Worm (Caenorhabditis elegans) whole organism, L4 larva: ENCODE measurements around the gene srh-180.

Experiments used
- F10B5.3 ChIP-seq: sonication (generic microtip); optimal IDR thresholded peaks from 2 replicates; lab custom pipeline; 2016; ENCODE audit warnings: mild to moderate bottlenecking, missing genetic modification characterization, missing compliant biosample characterization
- R02D3.7 ChIP-seq: fragments of 150-350 bp; sonication (generic microtip); optimal IDR thresholded peaks from 3 replicates; lab custom pipeline; 2014; ENCODE audit warnings: missing biosample characterization, missing genetic modification characterization
- Y48G9A.11 ChIP-seq: fragments of 200-800 bp; sonication (Bioruptor generic); IDR thresholded peaks from 2 replicates; pipeline ENCODE4 v1.3.6; 2022; ENCODE audit warnings: missing genetic modification reagents, missing genetic modification characterization, missing compliant biosample characterization
- aha-1 ChIP-seq: fragments of 150-350 bp; peaks from one replicate; lab custom pipeline; 2014; ENCODE audit warnings: missing biosample characterization, missing genetic modification characterization
- aly-2 ChIP-seq: sonication (generic microtip); optimal IDR thresholded peaks from 2 replicates; lab custom pipeline; 2018; ENCODE audit warnings: missing biosample characterization, missing genetic modification characterization
- arid-1 ChIP-seq: fragments of 200-800 bp; sonication (Bioruptor generic); conservative IDR thresholded peaks from 2 replicates; pipeline ENCODE4 v1.3.6; 2022; ENCODE audit warnings: missing genetic modification reagents, missing genetic modification characterization, missing compliant biosample characterization
- ceh-20 ChIP-seq: fragments of 200-800 bp; sonication (Bioruptor generic); IDR thresholded peaks from 2 replicates; pipeline ENCODE4 v1.3.6; 2022; ENCODE audit warnings: missing genetic modification reagents, missing genetic modification characterization, missing compliant biosample characterization
- ceh-28 ChIP-seq: fragments of 150-350 bp; optimal IDR thresholded peaks from 2 replicates; lab custom pipeline; 2014; ENCODE audit warnings: missing biosample characterization, missing genetic modification reagents, missing genetic modification characterization
- ceh-32 ChIP-seq: sonication (generic microtip); optimal IDR thresholded peaks from 2 replicates; lab custom pipeline; 2016; ENCODE audit warnings: mild to moderate bottlenecking, missing genetic modification characterization, missing compliant biosample characterization; ENCODE audit not compliant: poor library complexity
- cey-2 ChIP-seq: sonication (generic microtip); optimal IDR thresholded peaks from 3 replicates; lab custom pipeline; 2017; ENCODE audit warnings: missing genetic modification characterization, mild to moderate bottlenecking, missing compliant biosample characterization, antibody characterized with exemption, borderline replicate concordance; ENCODE audit not compliant: insufficient read depth
- ctbp-1 ChIP-seq: fragments of 200-800 bp; sonication (Bioruptor generic); IDR thresholded peaks from 2 replicates; pipeline ENCODE4 v1.3.6; 2022; ENCODE audit warnings: missing genetic modification reagents, missing genetic modification characterization, missing compliant biosample characterization
- daf-12 ChIP-seq: fragments of 150-350 bp; optimal IDR thresholded peaks from 2 replicates; lab custom pipeline; 2014; ENCODE audit warnings: missing biosample characterization, missing genetic modification reagents, missing genetic modification characterization
- daf-16 ChIP-seq, 3 experiments: sonication (generic microtip); optimal IDR thresholded peaks; 2 replicates each; lab custom pipeline; 2016 to 2017; ENCODE audit warnings: missing genetic modification characterization in 3 of 3, missing genetic modification reagents in 3 of 3, mild to moderate bottlenecking in 2 of 3, missing compliant biosample characterization in 2 of 3, missing biosample characterization in 1 of 3, moderate library complexity in 1 of 3
- daf-19 ChIP-seq: fragments of 200-800 bp; sonication (Bioruptor generic); conservative IDR thresholded peaks from 2 replicates; pipeline ENCODE4 v1.3.6; 2022; ENCODE audit warnings: missing genetic modification characterization, missing compliant biosample characterization
- dmd-6 ChIP-seq: fragments of 200-800 bp; sonication (Bioruptor generic); IDR thresholded peaks from 2 replicates; pipeline ENCODE4 v1.3.6; 2022; ENCODE audit warnings: missing genetic modification reagents, missing genetic modification characterization, missing compliant biosample characterization
- egl-27 ChIP-seq: sonication (generic microtip); optimal IDR thresholded peaks from 3 replicates; lab custom pipeline; 2017; ENCODE audit warnings: missing biosample characterization, missing genetic modification reagents, missing genetic modification characterization
- fos-1 ChIP-seq: fragments of 150-350 bp; optimal IDR thresholded peaks from 2 replicates; lab custom pipeline; 2014; ENCODE audit warnings: missing biosample characterization, missing genetic modification characterization
- hif-1 ChIP-seq, 2 experiments: sonication (generic microtip); optimal IDR thresholded peaks; 2 replicates each; lab custom pipeline; 2016 to 2017; ENCODE audit warnings: missing compliant biosample characterization in 2 of 2, missing genetic modification characterization in 2 of 2, missing genetic modification reagents in 2 of 2, missing genotype in 2 of 2, mild to moderate bottlenecking in 1 of 2
- hlh-11 ChIP-seq: fragments of 200-800 bp; sonication (Bioruptor generic); optimal IDR thresholded peaks from 2 replicates; lab custom pipeline; 2018; ENCODE audit warnings: mild to moderate bottlenecking, missing genetic modification characterization, missing compliant biosample characterization
- hlh-30 ChIP-seq: sonication (generic microtip); optimal IDR thresholded peaks from 2 replicates; lab custom pipeline; 2017; ENCODE audit warnings: antibody characterized with exemption, mild to moderate bottlenecking, missing genetic modification characterization, missing compliant biosample characterization; ENCODE audit not compliant: insufficient read depth
- lin-15B ChIP-seq: fragments of 150-350 bp; sonication (generic microtip); optimal IDR thresholded peaks from 3 replicates; lab custom pipeline; 2014; ENCODE audit warnings: missing biosample characterization, missing genetic modification characterization
- lin-38 ChIP-seq: fragments of 200-800 bp; sonication (Bioruptor generic); IDR thresholded peaks from 2 replicates; pipeline ENCODE4 v1.3.6; 2022; ENCODE audit warnings: missing genetic modification reagents, missing genetic modification characterization, missing compliant biosample characterization
- lir-3 ChIP-seq: sonication (generic microtip); optimal IDR thresholded peaks from 2 replicates; lab custom pipeline; 2016; ENCODE audit warnings: mild to moderate bottlenecking, missing genetic modification characterization, missing compliant biosample characterization
- lsy-2 ChIP-seq, 2 experiments: fragments of 150-350 bp in 1 of 2; sonication (generic microtip) in 1 of 2; optimal IDR thresholded peaks; 2 replicates each; lab custom pipeline; 2014 to 2017; ENCODE audit warnings: missing biosample characterization in 2 of 2, missing genetic modification characterization in 2 of 2
- madf-9 ChIP-seq: fragments of 200-800 bp; sonication (Bioruptor generic); conservative IDR thresholded peaks from 2 replicates; pipeline ENCODE4 v1.3.6; 2022; ENCODE audit warnings: missing genetic modification reagents, missing genetic modification characterization, missing compliant biosample characterization
- mdl-1 ChIP-seq, 2 experiments: fragments of 150-350 bp in 1 of 2; sonication (generic microtip) in 1 of 2; optimal IDR thresholded peaks; 2 replicates each; lab custom pipeline; 2014 to 2017; ENCODE audit warnings: missing biosample characterization in 2 of 2, missing genetic modification characterization in 2 of 2
- mxl-3 ChIP-seq: fragments of 200-800 bp; sonication (Bioruptor generic); optimal IDR thresholded peaks from 2 replicates; lab custom pipeline; 2018; ENCODE audit warnings: mild to moderate bottlenecking, missing genetic modification characterization, missing compliant biosample characterization
- nhr-11 ChIP-seq: fragments of 150-350 bp; optimal IDR thresholded peaks from 2 replicates; lab custom pipeline; 2014; ENCODE audit warnings: missing biosample characterization, missing genetic modification characterization
- nhr-111 ChIP-seq: fragments of 200-800 bp; sonication (Bioruptor generic); optimal IDR thresholded peaks from 2 replicates; lab custom pipeline; 2018; ENCODE audit warnings: mild to moderate bottlenecking, missing genetic modification characterization, missing compliant biosample characterization
- nhr-237 ChIP-seq: sonication (generic microtip); optimal IDR thresholded peaks from 2 replicates; lab custom pipeline; 2017; ENCODE audit warnings: missing biosample characterization, missing genetic modification characterization
- nhr-42 ChIP-seq: fragments of 200-800 bp; sonication (Bioruptor generic); IDR thresholded peaks from 2 replicates; pipeline ENCODE4 v1.3.6; 2022; ENCODE audit warnings: missing genetic modification characterization, missing compliant biosample characterization
- nhr-76 ChIP-seq: fragments of 150-350 bp; optimal IDR thresholded peaks from 2 replicates; lab custom pipeline; 2014; ENCODE audit warnings: missing biosample characterization, missing genetic modification characterization
- php-3 ChIP-seq: fragments of 200-800 bp; sonication (Bioruptor generic); IDR thresholded peaks from 2 replicates; pipeline ENCODE4 v1.3.6; 2022; ENCODE audit warnings: missing genetic modification reagents, missing genetic modification characterization, missing compliant biosample characterization
- pqm-1 ChIP-seq: sonication (generic microtip); optimal IDR thresholded peaks from 2 replicates; lab custom pipeline; 2017; ENCODE audit warnings: missing biosample characterization, missing genetic modification characterization
- rbr-2 ChIP-seq: sonication (generic microtip); optimal IDR thresholded peaks from 2 replicates; lab custom pipeline; 2016; ENCODE audit warnings: missing genotype, missing genetic modification characterization, missing compliant biosample characterization
- saeg-2 ChIP-seq: fragments of 200-800 bp; sonication (Bioruptor generic); IDR thresholded peaks from 2 replicates; pipeline ENCODE4 v1.3.6; 2022; ENCODE audit warnings: missing genetic modification reagents, missing genetic modification characterization, missing compliant biosample characterization
- set-16 ChIP-seq: fragments of 200-800 bp; sonication (Bioruptor generic); IDR thresholded peaks from 2 replicates; pipeline ENCODE4 v1.3.6; 2022; ENCODE audit warnings: missing genetic modification reagents, missing genetic modification characterization, missing compliant biosample characterization
- snpc-1.2 ChIP-seq: fragments of 200-800 bp; sonication (Bioruptor generic); IDR thresholded peaks from 2 replicates; pipeline ENCODE4 v1.3.6; 2022; ENCODE audit warnings: missing genetic modification reagents, missing genetic modification characterization, missing compliant biosample characterization
- snpc-4 ChIP-seq: fragments of 150-350 bp; optimal IDR thresholded peaks from 2 replicates; lab custom pipeline; 2014; ENCODE audit warnings: missing biosample characterization, missing genetic modification characterization
- spr-3 ChIP-seq: fragments of 200-800 bp; sonication (Bioruptor generic); optimal IDR thresholded peaks from 2 replicates; lab custom pipeline; 2018; ENCODE audit warnings: mild to moderate bottlenecking, missing genetic modification characterization, missing compliant biosample characterization
- unc-130 ChIP-seq: sonication (generic microtip); optimal IDR thresholded peaks from 2 replicates; lab custom pipeline; 2016; ENCODE audit warnings: missing genetic modification reagents, missing genetic modification characterization, missing compliant biosample characterization
- unc-62 ChIP-seq, 3 experiments: fragments of 150-350 bp in 1 of 3; sonication (generic microtip); optimal IDR thresholded peaks in 2 of 3; peaks in 1 of 3; 1 replicate in 1 of 3; 2 replicates in 2 of 3; lab custom pipeline; 2014 to 2017; ENCODE audit warnings: missing biosample characterization in 3 of 3, missing genetic modification characterization in 3 of 3, missing genetic modification reagents in 3 of 3, missing genotype in 1 of 3
- vab-7 ChIP-seq: fragments of 200-800 bp; sonication (Bioruptor generic); IDR thresholded peaks from 2 replicates; pipeline ENCODE4 v1.3.6; 2022; ENCODE audit warnings: missing genetic modification reagents, missing genetic modification characterization, missing compliant biosample characterization
- zfp-2 ChIP-seq: sonication (generic microtip); optimal IDR thresholded peaks from 2 replicates; lab custom pipeline; 2016; ENCODE audit warnings: mild to moderate bottlenecking, missing genetic modification characterization, missing compliant biosample characterization
- zip-11 ChIP-seq: fragments of 200-800 bp; sonication (Bioruptor generic); IDR thresholded peaks from 2 replicates; pipeline ENCODE4 v1.3.6; 2022; ENCODE audit warnings: missing genetic modification characterization, missing compliant biosample characterization

The srh-180 gene

DNA sequence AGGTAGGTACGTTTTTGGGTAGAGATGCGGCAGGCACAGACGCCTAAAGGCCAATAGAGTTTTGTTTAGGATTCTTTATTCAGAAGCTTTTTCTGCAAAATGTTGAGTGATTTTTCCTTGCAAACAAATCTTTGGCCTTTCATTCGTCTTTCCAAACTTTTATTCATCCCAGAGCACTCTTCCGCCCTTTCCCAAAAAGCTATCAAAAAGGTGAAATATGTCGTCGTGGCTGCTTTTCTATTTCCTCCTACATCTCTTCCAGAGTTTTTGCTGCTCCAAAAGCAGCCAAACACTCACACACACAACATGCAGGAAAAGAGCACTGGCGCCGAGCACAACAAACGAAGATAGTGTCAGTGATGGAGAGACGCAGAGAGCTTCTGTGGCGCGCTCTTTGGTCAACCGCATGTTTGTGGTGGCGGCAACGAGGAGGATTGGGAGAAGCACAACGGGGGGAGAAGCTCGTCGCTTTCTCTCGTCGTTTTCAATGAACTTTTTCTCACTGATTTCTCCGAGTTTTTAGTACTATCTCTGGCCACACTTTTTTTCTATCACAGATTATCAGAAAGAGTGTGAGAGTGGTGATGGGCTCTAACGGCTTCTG, 33.5 kb downstream of the srh-180 start (continued):
- no peak for TF ChIP-seq daf-12 (tag; lab: Kevin White, UChicago)
- TF ChIP-seq lir-3 (tag; lab: Kevin White, UChicago) = no peak
- TF ChIP-seq ceh-28 (tag; lab: Kevin White, UChicago) = no peak
- TF ChIP-seq mdl-1 (tag; optimal IDR thresholded peaks at IDR 0.05; lab: Kevin White, UChicago) = peak; percentile 9 to 75
- TF ChIP-seq madf-9 (GFP tag; lab: Robert Waterston, UW) = no peak
- no peak for TF ChIP-seq saeg-2 (GFP tag; lab: Robert Waterston, UW)
- no peak for TF ChIP-seq nhr-42 (GFP tag; lab: Robert Waterston, UW)
- no peak for TF ChIP-seq php-3
- TF ChIP-seq unc-130 = no peak
- peak in 1 of 2 experiments; percentile 99 for TF ChIP-seq unc-62 (GFP tag; optimal IDR thresholded peaks at IDR 0.05 in 1 of 2; lab: Kevin White, UChicago)
- TF ChIP-seq unc-62 (tag; optimal IDR thresholded peaks at IDR 0.05; lab: Kevin White, UChicago) = no peak
- TF ChIP-seq nhr-11 (tag; lab: Kevin White, UChicago) = peak; percentile 64
- peak in 1 of 2 experiments; percentile 45 for TF ChIP-seq daf-16 (GFP tag; optimal IDR thresholded peaks at IDR 0.05; lab: Kevin White, UChicago)
- peak; percentile 87 for TF ChIP-seq daf-16 (tag; optimal IDR thresholded peaks at IDR 0.05; lab: Kevin White, UChicago)
- TF ChIP-seq spr-3 (GFP tag; lab: Kevin White, UChicago) = no peak
- no peak for TF ChIP-seq Y48G9A.11
- TF ChIP-seq rbr-2 = peak; percentile 66
- TF ChIP-seq nhr-111 (GFP tag; lab: Kevin White, UChicago) = no peak
- TF ChIP-seq aha-1 = peak; percentile 95
- TF ChIP-seq snpc-1.2 = no peak
- TF ChIP-seq lsy-2 (tag; optimal IDR thresholded peaks at IDR 0.05; lab: Kevin White, UChicago) = peak in 1 of 2 experiments; percentile 35
- TF ChIP-seq daf-19 (GFP tag; lab: Robert Waterston, UW) = no peak
- TF ChIP-seq nhr-237 (tag; lab: Kevin White, UChicago) = no peak

ce11 chrV:16351757-16352156, 34.4 kb downstream of the srh-180 start:
- no peak for TF ChIP-seq aly-2 (tag; lab: Kevin White, UChicago)
- peak; percentile 23 for TF ChIP-seq snpc-4 (tag; lab: Kevin White, UChicago)

DNA sequence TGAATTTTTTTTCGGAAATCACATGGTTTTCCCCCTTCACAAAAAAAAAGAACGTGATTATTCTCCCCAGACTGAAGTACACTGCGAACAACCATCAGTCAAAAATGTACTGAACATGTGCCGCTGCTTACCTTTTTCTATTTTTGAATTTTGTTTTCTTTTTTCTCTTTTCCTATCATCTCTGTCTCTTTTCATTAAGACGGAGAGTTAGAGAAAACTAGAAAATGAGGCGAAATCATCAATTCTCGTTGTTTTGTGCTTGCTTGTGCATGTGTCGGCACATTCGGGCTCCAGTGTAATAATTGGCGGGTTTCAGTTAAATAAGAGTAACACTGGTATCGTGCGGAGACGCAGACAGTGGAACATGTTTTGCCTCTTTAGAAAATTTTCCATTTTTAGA, 34.9 kb downstream of the srh-180 start:
- TF ChIP-seq vab-7 (GFP tag; lab: Robert Waterston, UW) (no peak), ceh-32 (tag; lab: Kevin White, UChicago) (no peak), ctbp-1 (GFP tag; lab: Robert Waterston, UW) (0 out of 2 replicates have a peak, but pooled peaks have one; percentile 32), mdl-1 (tag; optimal IDR thresholded peaks at IDR 0.05; lab: Kevin White, UChicago) (peak in 1 of 2 experiments; percentile 76), hlh-11 (tag; lab: Kevin White, UChicago) (peak; percentile 79), pqm-1 (tag; lab: Kevin White, UChicago) (no peak), cey-2 (tag; lab: Kevin White, UChicago) (no peak), zip-11 (GFP tag; lab: Robert Waterston, UW) (no peak), dmd-6 (GFP tag; lab: Robert Waterston, UW) (peak; percentile 85), fos-1 (tag; lab: Kevin White, UChicago) (no peak), unc-130 (no peak), nhr-76 (tag; lab: Kevin White, UChicago) (no peak), arid-1 (no peak), spr-3 (GFP tag; lab: Kevin White, UChicago) (no peak), ceh-20 (no peak; the same call in 1 of the 2 replicates), aha-1 (no peak), madf-9 (GFP tag; lab: Robert Waterston, UW) (no peak), lin-38 (GFP tag; lab: Robert Waterston, UW) (no peak), lin-15B (tag; lab: Kevin White, UChicago) (no peak), rbr-2 (peak; percentile 9), Y48G9A.11 (no peak), nhr-237 (tag; lab: Kevin White, UChicago) (no peak), mxl-3 (GFP tag; lab: Kevin White, UChicago) (peak; percentile 37), egl-27 (tag; lab: Kevin White, UChicago) (no peak), R02D3.7 (no peak), set-16 (GFP tag; lab: Robert Waterston, UW) (no peak), zfp-2 (tag; lab: Kevin White, UChicago) (no peak), hlh-30 (tag; lab: Kevin White, UChicago) (peak; percentile 86), hif-1 (tag; optimal IDR thresholded peaks at IDR 0.05; lab: Kevin White, UChicago) (peak in 1 of 2 experiments; percentile 61), F10B5.3 (tag; lab: Kevin White, UChicago) (no peak)
